Fruit fly (Drosophila melanogaster) whole organism, prepupa: ENCODE data around the gene laf.

Experiments
- Blimp-1 ChIP-seq: fragments of 200-800 bp; sonication (Bioruptor generic); optimal IDR thresholded peaks from 3 replicates; lab custom pipeline; 2017; ENCODE audit warnings: missing biosample characterization, missing genetic modification characterization, mild to moderate bottlenecking, moderate library complexity, missing genetic modification reagents
- CG10669 ChIP-seq: fragments of 200-800 bp; sonication (Bioruptor generic); optimal IDR thresholded peaks from 3 replicates; lab custom pipeline; 2018; ENCODE audit warnings: missing biosample characterization, mild to moderate bottlenecking, missing genetic modification characterization, moderate library complexity
- CG11294 ChIP-seq: fragments of 200-800 bp; sonication (Bioruptor generic); IDR thresholded peaks from 2 replicates; pipeline ENCODE4 v1.3.6; 2022; ENCODE audit warnings: missing biosample characterization, missing genetic modification characterization
- CG11762 ChIP-seq: fragments of 200-800 bp; sonication (Bioruptor generic); optimal IDR thresholded peaks from 3 replicates; lab custom pipeline; 2016; ENCODE audit warnings: missing biosample characterization, missing genetic modification characterization; ENCODE audit not compliant: insufficient read depth
- CG15336 ChIP-seq: fragments of 200-800 bp; sonication (Bioruptor generic); IDR thresholded peaks from 2 replicates; pipeline ENCODE4 v1.3.6; 2022; ENCODE audit warnings: missing biosample characterization, missing genetic modification characterization
- CG1621 ChIP-seq: fragments of 200-800 bp; sonication (Bioruptor generic); optimal IDR thresholded peaks from 3 replicates; lab custom pipeline; 2018; ENCODE audit warnings: missing biosample characterization, mild to moderate bottlenecking, missing genetic modification characterization
- CG16779 ChIP-seq: fragments of 200-800 bp; sonication (Bioruptor generic); optimal IDR thresholded peaks from 3 replicates; lab custom pipeline; 2017; ENCODE audit warnings: missing biosample characterization, mild to moderate bottlenecking, missing genetic modification characterization
- CG32006 ChIP-seq: fragments of 200-800 bp; sonication (Bioruptor generic); optimal IDR thresholded peaks from 3 replicates; lab custom pipeline; 2017; ENCODE audit warnings: missing biosample characterization, mild to moderate bottlenecking, missing genetic modification characterization
- CG34406 ChIP-seq: fragments of 200-800 bp; sonication (Bioruptor generic); optimal IDR thresholded peaks from 3 replicates; lab custom pipeline; 2016; ENCODE audit warnings: missing biosample characterization, missing genetic modification characterization
- CG3919 ChIP-seq: fragments of 200-800 bp; sonication (Bioruptor generic); optimal IDR thresholded peaks from 3 replicates; lab custom pipeline; 2016; ENCODE audit warnings: missing biosample characterization, missing genetic modification characterization
- CG4318 ChIP-seq: fragments of 200-800 bp; sonication (Bioruptor generic); optimal IDR thresholded peaks from 3 replicates; lab custom pipeline; 2017; ENCODE audit warnings: missing biosample characterization, mild to moderate bottlenecking, missing genetic modification characterization
- CG6276 ChIP-seq: fragments of 200-800 bp; sonication (Bioruptor generic); optimal IDR thresholded peaks from 2 replicates; lab custom pipeline; 2017; ENCODE audit warnings: missing biosample characterization, mild to moderate bottlenecking, missing genetic modification characterization
- CG6792 ChIP-seq: fragments of 200-800 bp; sonication (Bioruptor generic); optimal IDR thresholded peaks from 3 replicates; lab custom pipeline; 2016; ENCODE audit warnings: missing biosample characterization, missing genetic modification characterization
- CG6854 ChIP-seq: fragments of 200-800 bp; sonication (Bioruptor generic); optimal IDR thresholded peaks from 2 replicates; lab custom pipeline; 2017; ENCODE audit warnings: missing biosample characterization, mild to moderate bottlenecking, missing genetic modification characterization
- CG7368 ChIP-seq: fragments of 200-800 bp; sonication (Bioruptor generic); optimal IDR thresholded peaks from 3 replicates; lab custom pipeline; 2016; ENCODE audit warnings: missing biosample characterization, missing genetic modification characterization
- CG8119 ChIP-seq: fragments of 200-800 bp; sonication (Bioruptor generic); IDR thresholded peaks from 3 replicates; pipeline ENCODE4 v1.3.6; 2022; ENCODE audit warnings: missing biosample characterization, missing genetic modification characterization
- CG8319 ChIP-seq: fragments of 200-800 bp; sonication (Bioruptor generic); optimal IDR thresholded peaks from 3 replicates; lab custom pipeline; 2016; ENCODE audit warnings: missing biosample characterization, missing genetic modification characterization
- CG9139 ChIP-seq: fragments of 200-800 bp; sonication (Bioruptor generic); optimal IDR thresholded peaks from 3 replicates; lab custom pipeline; 2017; ENCODE audit warnings: missing biosample characterization, mild to moderate bottlenecking, missing genetic modification characterization
- Eip75B ChIP-seq: fragments of 200-800 bp; sonication (Bioruptor generic); optimal IDR thresholded peaks from 3 replicates; lab custom pipeline; 2016; ENCODE audit warnings: missing biosample characterization, missing genetic modification characterization
- Eip93F ChIP-seq: fragments of 200-800 bp; sonication (Bioruptor generic); optimal IDR thresholded peaks from 2 replicates; lab custom pipeline; 2016; ENCODE audit warnings: missing biosample characterization, mild to moderate bottlenecking, missing genetic modification characterization
- Ets21C ChIP-seq: fragments of 200-800 bp; sonication (Bioruptor generic); optimal IDR thresholded peaks from 3 replicates; lab custom pipeline; 2016; ENCODE audit warnings: missing biosample characterization, missing genetic modification characterization
- Ets96B ChIP-seq: fragments of 200-800 bp; optimal IDR thresholded peaks from 2 replicates; lab custom pipeline; 2019; ENCODE audit warnings: missing biosample characterization, mild to moderate bottlenecking, missing genetic modification characterization, moderate library complexity
- Gug ChIP-seq: fragments of 200-800 bp; sonication (Bioruptor generic); IDR thresholded peaks from 2 replicates; pipeline ENCODE4 v1.3.6; 2022; ENCODE audit warnings: missing biosample characterization, missing genetic modification characterization
- Hr38 ChIP-seq: sonication (Bioruptor generic); optimal IDR thresholded peaks from 2 replicates; lab custom pipeline; 2016; ENCODE audit warnings: missing biosample characterization, missing genetic modification characterization
- Hr4 ChIP-seq: fragments of 200-800 bp; sonication (Bioruptor generic); optimal IDR thresholded peaks from 3 replicates; lab custom pipeline; 2016; ENCODE audit warnings: missing biosample characterization, missing genetic modification characterization
- Lpt ChIP-seq: fragments of 200-800 bp; sonication (Bioruptor generic); optimal IDR thresholded peaks from 3 replicates; lab custom pipeline; 2016; ENCODE audit warnings: missing biosample characterization, missing genetic modification characterization
- Met ChIP-seq: fragments of 200-800 bp; sonication (Bioruptor generic); optimal IDR thresholded peaks from 3 replicates; lab custom pipeline; 2016; ENCODE audit warnings: missing biosample characterization, missing genetic modification characterization
- OdsH ChIP-seq: fragments of 200-800 bp; sonication (Bioruptor generic); optimal IDR thresholded peaks from 3 replicates; lab custom pipeline; 2016; ENCODE audit warnings: missing biosample characterization, missing genetic modification characterization
- Smox ChIP-seq: fragments of 200-800 bp; sonication (Bioruptor generic); optimal IDR thresholded peaks from 3 replicates; lab custom pipeline; 2016; ENCODE audit warnings: missing biosample characterization, missing genetic modification characterization
- Sox102F ChIP-seq: fragments of 200-800 bp; sonication (Bioruptor generic); optimal IDR thresholded peaks from 2 replicates; lab custom pipeline; 2016; ENCODE audit warnings: missing biosample characterization, mild to moderate bottlenecking, missing genetic modification characterization
- Sox14 ChIP-seq: fragments of 200-800 bp; sonication (Bioruptor generic); optimal IDR thresholded peaks from 3 replicates; lab custom pipeline; 2016; ENCODE audit warnings: missing biosample characterization, missing genetic modification characterization
- achi ChIP-seq: fragments of 200-800 bp; sonication (Bioruptor generic); optimal IDR thresholded peaks from 3 replicates; lab custom pipeline; 2016; ENCODE audit warnings: missing biosample characterization, missing genetic modification characterization
- acj6 ChIP-seq: fragments of 200-800 bp; sonication (Bioruptor generic); optimal IDR thresholded peaks from 3 replicates; lab custom pipeline; 2016; ENCODE audit warnings: missing biosample characterization, missing genetic modification characterization
- cyc ChIP-seq: fragments of 200-800 bp; sonication (Bioruptor generic); optimal IDR thresholded peaks from 3 replicates; lab custom pipeline; 2016; ENCODE audit warnings: missing biosample characterization, missing genetic modification characterization
- dac ChIP-seq: fragments of 200-800 bp; sonication (Bioruptor generic); optimal IDR thresholded peaks from 2 replicates; lab custom pipeline; 2017; ENCODE audit warnings: missing biosample characterization, mild to moderate bottlenecking, missing genetic modification characterization
- dsx ChIP-seq: fragments of 200-800 bp; optimal IDR thresholded peaks from 3 replicates; lab custom pipeline; 2019; ENCODE audit warnings: missing biosample characterization, mild to moderate bottlenecking, missing genetic modification characterization, moderate library complexity; ENCODE audit not compliant: poor library complexity, severe bottlenecking
- eg ChIP-seq: fragments of 200-800 bp; sonication (Bioruptor generic); IDR thresholded peaks from 3 replicates; pipeline ENCODE4 v1.3.6; 2022; ENCODE audit warnings: missing biosample characterization, missing genetic modification characterization
- fd59A ChIP-seq: fragments of 200-800 bp; sonication (Bioruptor generic); optimal IDR thresholded peaks from 2 replicates; lab custom pipeline; 2017; ENCODE audit warnings: missing biosample characterization, mild to moderate bottlenecking, missing genetic modification characterization, missing genetic modification reagents
- fd85E ChIP-seq: fragments of 200-800 bp; sonication (Bioruptor generic); optimal IDR thresholded peaks from 3 replicates; lab custom pipeline; 2016; ENCODE audit warnings: missing biosample characterization, missing genetic modification characterization
- lz ChIP-seq: fragments of 200-800 bp; sonication (Bioruptor generic); optimal IDR thresholded peaks from 3 replicates; lab custom pipeline; 2016; ENCODE audit warnings: missing biosample characterization, missing genetic modification characterization
- salr ChIP-seq, 2 experiments: fragments of 200-800 bp; sonication (Bioruptor generic); optimal IDR thresholded peaks; 3 replicates each; lab custom pipeline; 2016 to 2018; ENCODE audit warnings: missing biosample characterization in 2 of 2, missing genetic modification characterization in 2 of 2, mild to moderate bottlenecking in 1 of 2
- spab ChIP-seq: fragments of 200-800 bp; sonication (Bioruptor generic); optimal IDR thresholded peaks from 2 replicates; lab custom pipeline; 2017; ENCODE audit warnings: missing biosample characterization, mild to moderate bottlenecking, missing genetic modification characterization, missing genetic modification reagents
- ss ChIP-seq, 2 experiments: fragments of 200-800 bp; sonication (Bioruptor generic); optimal IDR thresholded peaks; 2 replicates in 1 of 2; 3 replicates in 1 of 2; lab custom pipeline; 2017 to 2018; ENCODE audit warnings: mild to moderate bottlenecking in 2 of 2, missing biosample characterization in 2 of 2, missing genetic modification characterization in 2 of 2, moderate library complexity in 1 of 2
- svp ChIP-seq: fragments of 200-800 bp; sonication (Bioruptor generic); peaks from one replicate; lab custom pipeline; 2016; ENCODE audit warnings: missing biosample characterization, missing genetic modification characterization
- topi ChIP-seq: fragments of 200-800 bp; sonication (Bioruptor generic); optimal IDR thresholded peaks from 3 replicates; lab custom pipeline; 2016; ENCODE audit warnings: missing biosample characterization, missing genetic modification characterization
- vri ChIP-seq: fragments of 200-800 bp; sonication (Bioruptor generic); optimal IDR thresholded peaks from 3 replicates; lab custom pipeline; 2016; ENCODE audit warnings: missing biosample characterization, mild to moderate bottlenecking, missing genetic modification characterization

laf gene

DNA sequence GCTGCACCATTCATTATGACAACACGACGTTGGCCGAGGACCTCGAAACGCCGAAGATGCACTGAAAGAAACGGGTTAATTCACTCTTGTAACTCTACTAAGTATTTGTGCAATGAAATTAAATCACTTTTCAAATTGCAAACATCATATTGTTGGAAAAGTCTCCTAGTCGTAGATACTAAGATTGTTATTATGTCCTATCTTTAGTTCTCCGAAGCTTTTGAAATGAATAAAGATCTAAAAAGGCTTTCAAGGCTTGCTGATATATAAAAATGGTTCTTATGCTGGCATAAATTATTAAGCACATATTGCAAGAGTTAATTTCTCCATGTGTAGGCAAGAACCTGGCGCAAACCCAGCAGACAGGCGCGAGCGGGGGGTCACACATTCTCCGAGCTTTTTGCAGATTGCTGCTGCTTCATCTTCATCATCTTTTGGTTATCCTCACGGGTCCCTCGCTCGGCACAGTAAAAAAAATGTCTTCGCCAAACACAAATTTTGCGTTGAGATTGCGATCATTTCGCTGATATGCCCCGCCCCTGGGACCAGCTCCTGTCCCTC lies 4.9 kb upstream of the laf start (continued):
- TF ChIP-seq salr (GFP tag; optimal IDR thresholded peaks at IDR 0.05; lab: Kevin White, UChicago) (peak; percentile 35 to 54), CG34406 (GFP tag; lab: Kevin White, UChicago) (peak; percentile 68), CG6792 (GFP tag; lab: Kevin White, UChicago) (peak; percentile 82), fd59A (GFP tag; lab: Kevin White, UChicago) (peak; percentile 79), Lpt (GFP tag; lab: Kevin White, UChicago) (peak; percentile 18), Met (GFP tag; lab: Kevin White, UChicago) (peak; percentile 92), lz (GFP tag; lab: Kevin White, UChicago) (peak; percentile 86), CG4318 (GFP tag; lab: Kevin White, UChicago) (no peak), CG6854 (GFP tag; lab: Kevin White, UChicago) (peak; percentile 78), Hr38 (GFP tag; lab: Kevin White, UChicago) (no peak), Ets21C (GFP tag; lab: Kevin White, UChicago) (peak; percentile 82), cyc (GFP tag; lab: Kevin White, UChicago) (peak; percentile 88), Gug (no peak), spab (peak; percentile 77), CG8119 (peak; percentile 48; the same call in 2 of the 3 replicates), CG15336 (GFP tag; lab: Robert Waterston, UW) (no peak), Eip75B (peak; percentile 79), acj6 (peak; percentile 78)

DNA sequence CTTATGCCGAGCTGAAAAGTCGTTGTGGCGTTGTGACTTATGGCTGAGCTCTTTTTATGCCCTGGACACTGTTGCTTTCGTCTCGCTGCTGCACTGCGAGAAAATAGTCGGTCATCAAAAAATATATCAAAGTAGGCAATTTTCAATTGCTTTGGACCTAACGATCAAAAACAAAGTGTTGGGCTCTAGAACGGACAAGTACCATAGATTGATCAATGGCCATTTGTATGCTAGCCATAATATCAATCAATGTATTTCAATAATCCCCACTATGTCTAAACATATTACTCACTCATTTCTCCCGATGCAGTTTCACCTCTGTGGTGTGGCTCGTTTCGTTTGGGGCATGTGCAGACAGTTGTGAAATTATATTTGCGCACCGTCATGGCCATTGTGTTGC lies 4.6 kb downstream of the laf start:
- TF ChIP-seq Met (GFP tag; lab: Kevin White, UChicago), result peak; percentile 75
- no peak for TF ChIP-seq Hr38 (GFP tag; lab: Kevin White, UChicago)
- TF ChIP-seq Hr4, result peak; percentile 26
- TF ChIP-seq Smox (GFP tag; lab: Kevin White, UChicago), result peak; percentile 68
- TF ChIP-seq OdsH (GFP tag; lab: Kevin White, UChicago), result peak; percentile 31
- peak; percentile 87 for TF ChIP-seq svp (GFP tag; lab: Kevin White, UChicago)
- TF ChIP-seq vri (GFP tag; lab: Kevin White, UChicago), result peak; percentile 64
- peak; percentile 71 for TF ChIP-seq Eip75B
- TF ChIP-seq eg (GFP tag; lab: Robert Waterston, UW), result no peak
- TF ChIP-seq CG7368 (GFP tag; lab: Kevin White, UChicago), result peak; percentile 42
- TF ChIP-seq Sox14 (GFP tag; lab: Kevin White, UChicago), result peak; percentile 54
- peak; percentile 60 for TF ChIP-seq cyc (GFP tag; lab: Kevin White, UChicago)
- peak; percentile 71 for TF ChIP-seq topi (GFP tag; lab: Kevin White, UChicago)
- peak; percentile 24 for TF ChIP-seq CG9139 (GFP tag; lab: Kevin White, UChicago)
- TF ChIP-seq CG11762, result peak; percentile 9
- peak; percentile 44; the same call in 1 of the 2 replicates for TF ChIP-seq CG15336 (GFP tag; lab: Robert Waterston, UW)
- TF ChIP-seq Ets21C (GFP tag; lab: Kevin White, UChicago), result peak; percentile 20
- TF ChIP-seq acj6, result peak; percentile 57
- peak; percentile 63 for TF ChIP-seq dsx (GFP tag; lab: Kevin White, UChicago)
- peak; percentile 66 for TF ChIP-seq Sox102F
- TF ChIP-seq achi (GFP tag; lab: Kevin White, UChicago), result peak; percentile 30
- TF ChIP-seq Ets96B (tag; lab: Kevin White, UChicago), result peak; percentile 62
- peak; percentile 18 for TF ChIP-seq CG32006 (GFP tag; lab: Kevin White, UChicago)
- peak; percentile 50 for TF ChIP-seq spab
- 0 out of 2 replicates have a peak, but pooled peaks have one; percentile 9 for TF ChIP-seq CG11294 (GFP tag; lab: Robert Waterston, UW)
- peak; percentile 10 for TF ChIP-seq Lpt (GFP tag; lab: Kevin White, UChicago)
- no peak for TF ChIP-seq fd85E (GFP tag; lab: Kevin White, UChicago)
- peak; percentile 60 for TF ChIP-seq CG10669 (GFP tag; lab: Kevin White, UChicago)
- peak; percentile 45; the same call in 1 of the 3 replicates for TF ChIP-seq CG8119
- TF ChIP-seq CG6792 (GFP tag; lab: Kevin White, UChicago), result peak; percentile 59
- no peak for TF ChIP-seq CG6276 (GFP tag; lab: Kevin White, UChicago)
- no peak for TF ChIP-seq Eip93F
- TF ChIP-seq lz (GFP tag; lab: Kevin White, UChicago), result peak; percentile 66
- TF ChIP-seq CG1621 (tag; lab: Kevin White, UChicago), result peak; percentile 54
- peak; percentile 52 for TF ChIP-seq Blimp-1
- TF ChIP-seq fd59A (GFP tag; lab: Kevin White, UChicago), result peak; percentile 55
- no peak for TF ChIP-seq Gug
- no peak for TF ChIP-seq salr (GFP tag; optimal IDR thresholded peaks at IDR 0.05; lab: Kevin White, UChicago)
- TF ChIP-seq ss (GFP tag; optimal IDR thresholded peaks at IDR 0.05; lab: Kevin White, UChicago), result peak; percentile 19 to 42
- TF ChIP-seq CG3919, result peak; percentile 66
- TF ChIP-seq dac (GFP tag; lab: Kevin White, UChicago), result no peak
- TF ChIP-seq CG16779 (tag; lab: Kevin White, UChicago), result peak; percentile 9
- no peak for TF ChIP-seq CG8319
